Worm (Caenorhabditis elegans): ENCODE measurements around the gene glb-28.

glb-28 gene

DNA sequence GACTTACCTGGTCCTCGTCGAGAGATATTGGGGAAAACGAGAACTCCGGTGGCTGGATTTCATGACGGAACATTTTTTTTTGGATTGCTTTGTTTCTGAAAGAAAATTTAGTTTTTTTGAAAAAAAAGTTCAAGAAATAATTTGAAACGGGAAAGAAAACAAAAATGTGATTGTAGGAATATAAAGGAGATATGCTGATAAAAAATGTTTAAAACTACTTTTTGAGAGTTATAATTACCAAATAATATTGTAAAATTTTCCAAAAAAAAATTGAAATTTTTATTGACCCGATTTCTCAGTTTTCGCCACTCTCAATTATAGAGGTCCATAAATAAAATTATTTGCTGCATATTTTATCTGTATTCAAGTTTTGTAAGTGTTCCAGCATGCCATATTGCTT lies at the start of gene glb-28:
Gene glb-28 (minus strand): TSS at position 101 of the 400 bp plus-strand sequence.
- TF ChIP-seq ztf-22 (GFP tag; optimal IDR thresholded peaks at IDR 0.05) (no peak), Y53G8AR.9 (GFP tag; conservative IDR thresholded peaks at IDR 0.05) (no peak), F22D6.2 (tag; optimal IDR thresholded peaks at IDR 0.05) (no peak), tbp1 (GFP tag; optimal IDR thresholded peaks at IDR 0.05) (no peak), lin-54 (GFP tag; optimal IDR thresholded peaks at IDR 0.05) (no peak)

DNA sequence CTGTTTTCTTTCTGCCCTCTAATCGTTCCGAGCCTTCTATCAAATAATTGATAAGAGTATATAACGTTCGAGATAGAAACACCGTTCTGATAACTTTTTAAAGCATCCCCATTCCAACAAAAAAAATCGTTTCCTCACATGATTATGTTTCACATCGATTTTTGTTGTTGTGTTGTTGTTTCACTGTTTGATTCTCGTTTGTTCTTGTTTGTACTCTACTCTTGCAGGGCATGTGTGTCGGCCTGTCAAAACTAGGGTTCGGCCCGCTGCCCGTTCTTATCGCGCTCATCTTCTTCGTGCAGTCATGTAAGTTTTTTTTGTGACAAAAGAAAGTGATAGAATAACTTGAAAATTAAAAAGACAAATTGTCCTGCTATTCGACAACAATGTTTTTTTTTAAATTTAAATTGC lies 48.7 kb upstream of the glb-28 start, which contains the start of gene C33A11.2:
Gene C33A11.2 (plus strand): TSS at position 226 of the 411 bp plus-strand sequence.
- TF ChIP-seq efl-1 (GFP tag; optimal IDR thresholded peaks at IDR 0.05) (no peak), lin-35 (GFP tag; optimal IDR thresholded peaks at IDR 0.05) (no peak), hrde-1 (tag; optimal IDR thresholded peaks at IDR 0.05; ENCODE audit: borderline replicate concordance) (no peak), nhr-80 (tag; optimal IDR thresholded peaks at IDR 0.05) (peak; percentile 86), dox-1 (GFP tag; IDR thresholded peaks at IDR 0.05) (0 out of 2 replicates have a peak, but pooled peaks have one; percentile 11), attf-3 (GFP tag; conservative IDR thresholded peaks at IDR 0.05) (no peak), hlh-12 (tag; optimal IDR thresholded peaks at IDR 0.05) (no peak), tbp1 (GFP tag; optimal IDR thresholded peaks at IDR 0.05) (peak; percentile 9), let-526 (GFP tag; IDR thresholded peaks at IDR 0.05) (peak; percentile 59; the same call in 1 of the 2 replicates), ccch-3 (GFP tag; optimal IDR thresholded peaks at IDR 0.05) (no peak), ZK185.1 (tag; optimal IDR thresholded peaks at IDR 0.05; ENCODE audit: poor library complexity, severe bottlenecking) (no peak), cebp-1 (GFP tag; IDR thresholded peaks at IDR 0.05) (0 out of 2 replicates have a peak, but pooled peaks have one; percentile 39), cebp-1 (tag; optimal IDR thresholded peaks at IDR 0.05) (peak; percentile 12), unc-62 (GFP tag; optimal IDR thresholded peaks at IDR 0.05) (peak; percentile 29), F55B11.4 (tag; optimal IDR thresholded peaks at IDR 0.05; ENCODE audit: borderline replicate concordance, insufficient read depth) (no peak)

DNA sequence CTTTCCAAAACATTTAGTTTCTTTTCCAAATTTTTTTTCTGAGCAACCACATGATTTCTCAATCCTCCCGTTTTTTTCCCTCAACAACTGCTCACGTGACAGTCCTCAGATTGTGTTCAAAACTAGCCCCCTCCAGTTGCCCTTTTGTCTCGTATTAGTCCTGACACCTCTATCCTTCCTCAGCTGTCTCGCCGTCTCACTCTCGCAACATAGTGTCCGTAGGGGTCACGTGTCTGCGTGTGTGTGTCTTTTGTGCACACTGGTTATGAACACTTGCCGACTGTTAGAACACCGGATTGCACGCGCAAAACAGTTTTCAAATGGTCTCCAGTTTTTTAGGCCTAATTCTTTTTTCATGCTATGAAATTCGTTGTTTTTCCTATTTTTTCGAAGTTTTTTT lies 48.2 kb upstream of the glb-28 start:
- TF ChIP-seq ztf-25 (GFP tag; IDR thresholded peaks at IDR 0.05) (no peak), ekl-4 (GFP tag; IDR thresholded peaks at IDR 0.05) (0 out of 2 replicates have a peak, but pooled peaks have one; percentile 31), cebp-1 (GFP tag; IDR thresholded peaks at IDR 0.05) (no peak), cebp-1 (tag; optimal IDR thresholded peaks at IDR 0.05) (peak; percentile 81), sea-2 (GFP tag; IDR thresholded peaks at IDR 0.05) (no peak), fkh-3 (tag; optimal IDR thresholded peaks at IDR 0.05) (no peak), lin-54 (GFP tag; optimal IDR thresholded peaks at IDR 0.05) (no peak), hrde-1 (tag; optimal IDR thresholded peaks at IDR 0.05; ENCODE audit: borderline replicate concordance) (no peak), rcor-1 (GFP tag; IDR thresholded peaks at IDR 0.05) (peak; percentile 64), ztf-28 (GFP tag; IDR thresholded peaks at IDR 0.05) (no peak), lsl-1 (GFP tag; optimal IDR thresholded peaks at IDR 0.05) (no peak), nhr-27 (tag; optimal IDR thresholded peaks at IDR 0.05) (no peak), ama-1 (optimal IDR thresholded peaks at IDR 0.05) (no peak), ama-1 (GFP tag; optimal IDR thresholded peaks at IDR 0.05) (no peak), snpc-3.4 (tag; optimal IDR thresholded peaks at IDR 0.05) (no peak), him-1 (tag; optimal IDR thresholded peaks at IDR 0.05) (no peak), lag-1 (GFP tag; IDR thresholded peaks at IDR 0.05) (no peak), gei-17 (GFP tag; optimal IDR thresholded peaks at IDR 0.05) (peak; percentile 22), let-526 (GFP tag; IDR thresholded peaks at IDR 0.05) (peak; percentile 54; the same call in 1 of the 2 replicates), B0035.1 (tag; optimal IDR thresholded peaks at IDR 0.05) (no peak), lin-40 (tag; optimal IDR thresholded peaks at IDR 0.05) (peak; percentile 58), nhr-120 (GFP tag; IDR thresholded peaks at IDR 0.05) (no peak), ceh-40 (GFP tag; IDR thresholded peaks at IDR 0.05) (no peak), D2030.7 (GFP tag; IDR thresholded peaks at IDR 0.05) (no peak), mxl-1 (tag; optimal IDR thresholded peaks at IDR 0.05) (no peak), F22D6.2 (tag; optimal IDR thresholded peaks at IDR 0.05) (no peak), F39B2.1 (GFP tag; IDR thresholded peaks at IDR 0.05) (no peak), ceh-27 (GFP tag; optimal IDR thresholded peaks at IDR 0.05) (peak; percentile 82), egl-44 (GFP tag; IDR thresholded peaks at IDR 0.05) (no peak), egl-18 (GFP tag; IDR thresholded peaks at IDR 0.05) (no peak), Y53F4B.3 (GFP tag; IDR thresholded peaks at IDR 0.05) (no peak), Y67H2A.10 (GFP tag; conservative IDR thresholded peaks at IDR 0.05) (no peak; the same call in 1 of the 2 replicates)

Measured in whole organism, young adult.